Worm (Caenorhabditis elegans) whole organism, late embryonic: ENCODE results near the gene faah-2.

Experiments used
- C08G9.2 ChIP-seq: sonication (generic microtip); optimal IDR thresholded peaks from 2 replicates; lab custom pipeline; 2016; ENCODE audit warnings: mild to moderate bottlenecking, missing genetic modification characterization, moderate library complexity, missing compliant biosample characterization
- C38D4.7 ChIP-seq: fragments of 200-800 bp; sonication (Bioruptor generic); optimal IDR thresholded peaks from 2 replicates; lab custom pipeline; 2018; ENCODE audit warnings: mild to moderate bottlenecking, missing genetic modification characterization, moderate library complexity, missing compliant biosample characterization
- F13H6.1 ChIP-seq: sonication (generic microtip); optimal IDR thresholded peaks from 2 replicates; lab custom pipeline; 2016; ENCODE audit warnings: missing genetic modification characterization, missing compliant biosample characterization
- K02D7.2 ChIP-seq: sonication (generic microtip); optimal IDR thresholded peaks from 2 replicates; lab custom pipeline; 2017; ENCODE audit warnings: mild to moderate bottlenecking, missing genetic modification characterization, missing compliant biosample characterization
- K09A11.1 ChIP-seq: sonication (generic microtip); optimal IDR thresholded peaks from 2 replicates; lab custom pipeline; 2017; ENCODE audit warnings: antibody characterized with exemption, mild to moderate bottlenecking, missing genetic modification characterization, missing compliant biosample characterization; ENCODE audit not compliant: insufficient read depth
- T23F11.4 ChIP-seq: fragments of 200-800 bp; sonication (Bioruptor generic); optimal IDR thresholded peaks from 2 replicates; lab custom pipeline; 2018; ENCODE audit warnings: mild to moderate bottlenecking, missing genetic modification characterization, missing compliant biosample characterization
- Y22D7AL.16 ChIP-seq: sonication (generic microtip); optimal IDR thresholded peaks from 2 replicates; lab custom pipeline; 2016; ENCODE audit warnings: missing genetic modification characterization, missing compliant biosample characterization
- ama-1 ChIP-seq: fragments of 150-350 bp; optimal IDR thresholded peaks from 2 replicates; lab custom pipeline; 2014
- ceh-14 ChIP-seq: sonication (generic microtip); optimal IDR thresholded peaks from 2 replicates; lab custom pipeline; 2016; ENCODE audit warnings: missing genotype, missing genetic modification characterization, missing compliant biosample characterization
- ceh-18 ChIP-seq: sonication (generic microtip); optimal IDR thresholded peaks from 2 replicates; lab custom pipeline; 2016; ENCODE audit warnings: missing genetic modification characterization, missing compliant biosample characterization
- ceh-19 ChIP-seq: fragments of 200-800 bp; sonication (Bioruptor generic); optimal IDR thresholded peaks from 2 replicates; lab custom pipeline; 2018; ENCODE audit warnings: mild to moderate bottlenecking, missing genetic modification characterization, missing compliant biosample characterization
- ceh-2 ChIP-seq: sonication (generic microtip); optimal IDR thresholded peaks from 2 replicates; lab custom pipeline; 2016; ENCODE audit warnings: missing genotype, missing genetic modification characterization, missing compliant biosample characterization
- ceh-31 ChIP-seq: sonication (generic microtip); optimal IDR thresholded peaks from 2 replicates; lab custom pipeline; 2016; ENCODE audit warnings: missing genetic modification characterization, missing compliant biosample characterization
- ceh-34 ChIP-seq: sonication (generic microtip); optimal IDR thresholded peaks from 2 replicates; lab custom pipeline; 2016; ENCODE audit warnings: mild to moderate bottlenecking, missing genetic modification characterization, missing compliant biosample characterization
- ceh-45 ChIP-seq: fragments of 200-800 bp; sonication (Bioruptor generic); IDR thresholded peaks from 2 replicates; pipeline ENCODE4 v1.3.6; 2022; ENCODE audit warnings: missing genetic modification reagents, missing genetic modification characterization, missing compliant biosample characterization
- ceh-48 ChIP-seq: sonication (generic microtip); optimal IDR thresholded peaks from 2 replicates; lab custom pipeline; 2016; ENCODE audit warnings: missing genetic modification characterization, inconsistent platforms, missing compliant biosample characterization
- che-1 ChIP-seq: sonication (generic microtip); optimal IDR thresholded peaks from 2 replicates; lab custom pipeline; 2016; ENCODE audit warnings: mild to moderate bottlenecking, missing genetic modification characterization, missing compliant biosample characterization
- dmd-4 ChIP-seq: sonication (generic microtip); optimal IDR thresholded peaks from 2 replicates; lab custom pipeline; 2016; ENCODE audit warnings: borderline replicate concordance, missing genetic modification characterization, missing compliant biosample characterization
- dve-1 ChIP-seq: sonication (generic microtip); optimal IDR thresholded peaks from 2 replicates; lab custom pipeline; 2017; ENCODE audit warnings: antibody characterized with exemption, mild to moderate bottlenecking, missing genetic modification characterization, missing compliant biosample characterization
- elt-4 ChIP-seq: sonication (generic microtip); optimal IDR thresholded peaks from 2 replicates; lab custom pipeline; 2016; ENCODE audit warnings: missing genetic modification characterization, missing compliant biosample characterization
- ets-4 ChIP-seq: sonication (generic microtip); optimal IDR thresholded peaks from 2 replicates; lab custom pipeline; 2016; ENCODE audit warnings: missing genetic modification characterization, missing compliant biosample characterization
- eyg-1 ChIP-seq: sonication (generic microtip); optimal IDR thresholded peaks from 2 replicates; lab custom pipeline; 2016; ENCODE audit warnings: missing genotype, missing genetic modification characterization, missing compliant biosample characterization
- gmeb-2 ChIP-seq: sonication (generic microtip); optimal IDR thresholded peaks from 2 replicates; lab custom pipeline; 2016; ENCODE audit warnings: missing genetic modification characterization, inconsistent platforms, missing compliant biosample characterization
- hlh-30 ChIP-seq: sonication (generic microtip); optimal IDR thresholded peaks from 2 replicates; lab custom pipeline; 2017; ENCODE audit warnings: antibody characterized with exemption, missing genetic modification characterization, missing compliant biosample characterization; ENCODE audit not compliant: insufficient read depth
- hlh-6 ChIP-seq: sonication (generic microtip); optimal IDR thresholded peaks from 2 replicates; lab custom pipeline; 2016; ENCODE audit warnings: missing genotype, missing genetic modification characterization, missing compliant biosample characterization
- lim-6 ChIP-seq: sonication (generic microtip); optimal IDR thresholded peaks from 2 replicates; lab custom pipeline; 2016; ENCODE audit warnings: missing genetic modification characterization, missing compliant biosample characterization
- madf-2 ChIP-seq: sonication (generic microtip); optimal IDR thresholded peaks from 2 replicates; lab custom pipeline; 2017; ENCODE audit warnings: missing genetic modification characterization, missing compliant biosample characterization
- mec-3 ChIP-seq: sonication (generic microtip); optimal IDR thresholded peaks from 2 replicates; lab custom pipeline; 2016; ENCODE audit warnings: borderline replicate concordance, missing genetic modification characterization, missing compliant biosample characterization
- nfya-1 ChIP-seq: sonication (generic microtip); optimal IDR thresholded peaks from 2 replicates; lab custom pipeline; 2017; ENCODE audit warnings: missing genetic modification characterization, mild to moderate bottlenecking, missing compliant biosample characterization, antibody characterized with exemption, moderate library complexity
- pag-3 ChIP-seq: sonication (generic microtip); optimal IDR thresholded peaks from 2 replicates; lab custom pipeline; 2016; ENCODE audit warnings: missing compliant biosample characterization, missing genetic modification characterization, borderline replicate concordance
- pat-9 ChIP-seq: fragments of 200-800 bp; sonication (Bioruptor generic); optimal IDR thresholded peaks from 2 replicates; lab custom pipeline; 2018; ENCODE audit warnings: mild to moderate bottlenecking, missing genetic modification characterization, moderate library complexity, missing compliant biosample characterization
- pha-4 ChIP-seq: fragments of 150-350 bp; optimal IDR thresholded peaks from 2 replicates; lab custom pipeline; 2018; ENCODE audit warnings: missing biosample characterization, missing genetic modification reagents, missing genetic modification characterization
- pqm-1 ChIP-seq: sonication (generic microtip); optimal IDR thresholded peaks from 2 replicates; lab custom pipeline; 2016; ENCODE audit warnings: missing genetic modification characterization, missing compliant biosample characterization
- pros-1 ChIP-seq: fragments of 150-350 bp; optimal IDR thresholded peaks from 2 replicates; lab custom pipeline; 2014; ENCODE audit warnings: missing biosample characterization, missing genetic modification reagents, missing genetic modification characterization
- ref-2 ChIP-seq: sonication (generic microtip); optimal IDR thresholded peaks from 2 replicates; lab custom pipeline; 2016; ENCODE audit warnings: missing genetic modification characterization, missing compliant biosample characterization
- sdc-2 ChIP-seq: sonication (generic microtip); optimal IDR thresholded peaks from 2 replicates; lab custom pipeline; 2016; ENCODE audit warnings: missing genotype, missing genetic modification characterization, missing compliant biosample characterization
- sox-4 ChIP-seq: sonication (generic microtip); optimal IDR thresholded peaks from 2 replicates; lab custom pipeline; 2017; ENCODE audit warnings: mild to moderate bottlenecking, missing genetic modification characterization, inconsistent platforms, missing compliant biosample characterization
- syd-9 ChIP-seq: sonication (generic microtip); optimal IDR thresholded peaks from 2 replicates; lab custom pipeline; 2016; ENCODE audit warnings: mild to moderate bottlenecking, missing genetic modification characterization, moderate library complexity, missing compliant biosample characterization
- tbx-2 ChIP-seq: sonication (generic microtip); optimal IDR thresholded peaks from 2 replicates; lab custom pipeline; 2016; ENCODE audit warnings: missing genetic modification characterization, missing compliant biosample characterization
- tbx-7 ChIP-seq: sonication (generic microtip); optimal IDR thresholded peaks from 2 replicates; lab custom pipeline; 2016; ENCODE audit warnings: missing genotype, missing genetic modification characterization, missing compliant biosample characterization
- ttx-3 ChIP-seq: sonication (generic microtip); optimal IDR thresholded peaks from 2 replicates; lab custom pipeline; 2016; ENCODE audit warnings: missing genetic modification reagents, missing genetic modification characterization, missing compliant biosample characterization
- unc-42 ChIP-seq: sonication (generic microtip); optimal IDR thresholded peaks from 2 replicates; lab custom pipeline; 2016; ENCODE audit warnings: missing genotype, missing genetic modification characterization, missing compliant biosample characterization
- unc-55 ChIP-seq: sonication (generic microtip); optimal IDR thresholded peaks from 2 replicates; lab custom pipeline; 2017; ENCODE audit warnings: missing biosample characterization, missing genetic modification reagents, missing genetic modification characterization
- zip-5 ChIP-seq: sonication (generic microtip); optimal IDR thresholded peaks from 2 replicates; lab custom pipeline; 2016; ENCODE audit warnings: missing genetic modification characterization, missing compliant biosample characterization
- ztf-16 ChIP-seq: sonication (generic microtip); optimal IDR thresholded peaks from 2 replicates; lab custom pipeline; 2017; ENCODE audit warnings: missing genetic modification characterization, missing compliant biosample characterization

The faah-2 gene

ce11 chrIV:8182566-8182965 lies 30.3 kb downstream of the faah-2 start (continued):
- no peak for TF ChIP-seq ceh-18 (tag; lab: Kevin White, UChicago)
- TF ChIP-seq T23F11.4 (GFP tag; lab: Kevin White, UChicago): no peak
- no peak for TF ChIP-seq C38D4.7
- no peak for TF ChIP-seq ttx-3
- TF ChIP-seq zip-5 (tag; lab: Kevin White, UChicago): no peak
- TF ChIP-seq hlh-30: no peak
- no peak for TF ChIP-seq tbx-7
- TF ChIP-seq unc-42 (tag; lab: Kevin White, UChicago): peak; percentile 65

- TF ChIP-seq eyg-1 (tag; lab: Kevin White, UChicago) (no peak), elt-4 (peak; percentile 50), pqm-1 (peak; percentile 25), ceh-45 (GFP tag; lab: Robert Waterston, UW) (no peak), hlh-6 (tag; lab: Kevin White, UChicago) (peak; percentile 19), ceh-14 (peak; percentile 44), hlh-30 (no peak), sdc-2 (tag; lab: Kevin White, UChicago) (peak; percentile 35), ztf-16 (no peak), Y22D7AL.16 (tag; lab: Kevin White, UChicago) (no peak), pros-1 (tag; lab: Kevin White, UChicago) (peak; percentile 56), ceh-48 (tag; lab: Kevin White, UChicago) (peak; percentile 21), mec-3 (tag; lab: Kevin White, UChicago) (peak; percentile 61), ceh-31 (tag; lab: Kevin White, UChicago) (peak; percentile 85), sox-4 (tag; lab: Kevin White, UChicago) (peak; percentile 37), pat-9 (tag; lab: Kevin White, UChicago) (no peak), zip-5 (tag; lab: Kevin White, UChicago) (no peak), ceh-19 (GFP tag; lab: Kevin White, UChicago) (peak; percentile 50), nfya-1 (peak; percentile 77), ets-4 (tag; lab: Kevin White, UChicago) (no peak), F13H6.1 (tag; lab: Kevin White, UChicago) (peak; percentile 29), ceh-2 (tag; lab: Kevin White, UChicago) (peak; percentile 12), C08G9.2 (tag; lab: Kevin White, UChicago) (peak; percentile 13), madf-2 (tag; lab: Kevin White, UChicago) (no peak), T23F11.4 (GFP tag; lab: Kevin White, UChicago) (no peak), syd-9 (tag; lab: Kevin White, UChicago) (peak; percentile 21), ref-2 (tag; lab: Kevin White, UChicago) (peak; percentile 63), tbx-2 (peak; percentile 63), unc-42 (tag; lab: Kevin White, UChicago) (peak; percentile 70), ceh-18 (tag; lab: Kevin White, UChicago) (peak; percentile 29), lim-6 (tag; lab: Kevin White, UChicago) (peak; percentile 19), ceh-34 (tag; lab: Kevin White, UChicago) (peak; percentile 69)
Observed at ce11 chrIV:8183313-8183712, 31.1 kb downstream of the faah-2 start.

ce11 chrIV:8188421-8189112 lies 36.3 kb downstream of the faah-2 start:
- TF ChIP-seq ama-1 (lab: Kevin White, UChicago): peak; percentile 57
- no peak for TF ChIP-seq tbx-2

ce11 chrIV:8189667-8190066 lies 37.4 kb downstream of the faah-2 start:
- TF ChIP-seq dmd-4 (tag; lab: Kevin White, UChicago): no peak
- no peak for TF ChIP-seq K02D7.2 (tag; lab: Kevin White, UChicago)
- no peak for TF ChIP-seq ceh-45 (GFP tag; lab: Robert Waterston, UW)
- no peak for TF ChIP-seq lim-6 (tag; lab: Kevin White, UChicago)
- no peak for TF ChIP-seq sox-4 (tag; lab: Kevin White, UChicago)
- no peak for TF ChIP-seq ama-1 (lab: Kevin White, UChicago)
- no peak for TF ChIP-seq pag-3 (tag; lab: Kevin White, UChicago)
- no peak for TF ChIP-seq che-1
- TF ChIP-seq K09A11.1 (tag; lab: Kevin White, UChicago): no peak
- no peak for TF ChIP-seq ceh-19 (GFP tag; lab: Kevin White, UChicago)
- TF ChIP-seq ceh-31 (tag; lab: Kevin White, UChicago): no peak
- TF ChIP-seq elt-4: no peak
- no peak for TF ChIP-seq ref-2 (tag; lab: Kevin White, UChicago)
- TF ChIP-seq pha-4 (tag; lab: Kevin White, UChicago): no peak
- TF ChIP-seq dve-1: no peak
- TF ChIP-seq gmeb-2 (tag; lab: Kevin White, UChicago): no peak
- TF ChIP-seq C38D4.7: no peak
- no peak for TF ChIP-seq unc-55 (GFP tag; lab: Kevin White, UChicago)
- TF ChIP-seq, all 69 proteins: peak for 0
